Fruit fly (Drosophila melanogaster): ENCODE measurements around the gene CG4338.

Gene CG4338

DNA sequence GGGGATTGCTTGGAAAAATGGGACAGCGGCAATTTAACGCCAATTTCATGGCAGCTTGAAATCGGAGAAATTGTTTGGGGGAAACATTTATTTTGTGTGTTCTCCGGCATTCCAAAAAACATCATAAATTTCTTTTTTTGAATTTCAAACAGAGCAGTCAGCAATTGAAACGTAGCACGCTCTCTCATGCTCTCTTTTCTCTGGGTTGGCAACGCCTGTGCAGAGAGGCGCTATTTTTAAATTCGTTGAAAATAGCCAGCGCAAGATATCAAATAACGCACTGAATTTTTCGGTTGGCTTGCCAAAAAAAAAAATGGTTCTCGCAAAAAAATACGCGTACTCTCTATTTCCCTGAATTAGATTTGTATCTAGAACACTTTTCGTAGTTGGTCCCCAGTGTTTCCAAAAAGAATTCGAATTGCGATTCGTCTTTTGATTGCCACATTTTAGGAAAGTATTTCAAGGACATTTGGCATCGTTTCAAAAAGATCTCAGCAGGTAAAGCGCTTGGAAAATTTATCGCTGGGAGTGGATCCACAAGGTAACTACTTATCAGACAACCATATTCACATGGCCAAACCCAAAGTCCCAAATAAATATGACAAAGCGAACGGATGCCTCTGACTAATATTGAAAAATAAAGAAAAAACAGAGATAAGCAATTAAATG is 10.8 kb downstream of the CG4338 start:
- no peak for TF ChIP-seq pan (optimal IDR thresholded peaks at IDR 0.05)
- TF ChIP-seq CG8478 (optimal IDR thresholded peaks at IDR 0.05), result no peak
- no peak for TF ChIP-seq psq (optimal IDR thresholded peaks at IDR 0.05)
- TF ChIP-seq usp (GFP tag; optimal IDR thresholded peaks at IDR 0.05), result no peak
- TF ChIP-seq Dll (optimal IDR thresholded peaks at IDR 0.05), result no peak
- no peak for TF ChIP-seq EcR (GFP tag; optimal IDR thresholded peaks at IDR 0.05)

DNA sequence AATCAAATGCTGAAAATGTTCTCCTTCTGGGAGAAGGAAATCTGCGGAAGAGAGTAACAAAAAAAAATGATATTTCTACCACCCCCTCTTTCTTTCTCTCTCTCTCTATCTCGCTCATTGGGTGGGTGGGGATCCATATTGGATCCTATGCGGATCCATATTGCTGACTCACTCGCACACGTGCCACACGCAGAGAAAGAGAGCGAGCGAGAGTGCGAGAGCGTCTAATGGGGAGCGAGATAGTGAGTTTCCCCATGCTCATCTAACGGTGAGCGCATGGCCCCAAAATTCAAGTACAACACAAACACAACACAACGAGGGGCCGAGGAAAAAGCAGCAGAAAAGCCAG is 11.3 kb downstream of the CG4338 start:
- TF ChIP-seq psq (optimal IDR thresholded peaks at IDR 0.05) (no peak), CG8478 (optimal IDR thresholded peaks at IDR 0.05) (no peak), EcR (GFP tag; optimal IDR thresholded peaks at IDR 0.05) (no peak), Dll (optimal IDR thresholded peaks at IDR 0.05) (no peak), usp (GFP tag; optimal IDR thresholded peaks at IDR 0.05) (no peak), pan (optimal IDR thresholded peaks at IDR 0.05) (no peak)

DNA sequence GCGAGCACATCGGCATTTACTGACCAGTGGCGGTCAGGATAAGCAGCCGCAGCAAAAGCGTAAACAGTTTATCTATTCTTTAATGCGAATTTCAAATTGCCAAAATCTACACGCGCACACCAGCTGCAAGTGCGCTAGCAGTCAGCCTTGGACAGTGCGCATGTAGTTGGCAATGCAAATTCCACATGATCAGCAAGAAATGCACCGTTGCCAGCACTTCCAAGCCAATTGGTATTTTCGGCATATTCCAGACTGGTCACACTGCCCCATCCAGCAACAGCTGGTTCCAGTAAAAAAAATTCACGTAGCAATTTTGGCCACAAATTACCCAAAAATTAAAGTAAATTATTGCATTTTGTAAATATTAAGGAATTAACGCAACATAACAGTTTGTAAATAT is 12.4 kb downstream of the CG4338 start:
- TF ChIP-seq pan (optimal IDR thresholded peaks at IDR 0.05) (no peak), EcR (GFP tag; optimal IDR thresholded peaks at IDR 0.05) (no peak), psq (optimal IDR thresholded peaks at IDR 0.05) (no peak), Dll (optimal IDR thresholded peaks at IDR 0.05) (no peak), CG8478 (optimal IDR thresholded peaks at IDR 0.05) (no peak), usp (GFP tag; optimal IDR thresholded peaks at IDR 0.05) (no peak)

DNA sequence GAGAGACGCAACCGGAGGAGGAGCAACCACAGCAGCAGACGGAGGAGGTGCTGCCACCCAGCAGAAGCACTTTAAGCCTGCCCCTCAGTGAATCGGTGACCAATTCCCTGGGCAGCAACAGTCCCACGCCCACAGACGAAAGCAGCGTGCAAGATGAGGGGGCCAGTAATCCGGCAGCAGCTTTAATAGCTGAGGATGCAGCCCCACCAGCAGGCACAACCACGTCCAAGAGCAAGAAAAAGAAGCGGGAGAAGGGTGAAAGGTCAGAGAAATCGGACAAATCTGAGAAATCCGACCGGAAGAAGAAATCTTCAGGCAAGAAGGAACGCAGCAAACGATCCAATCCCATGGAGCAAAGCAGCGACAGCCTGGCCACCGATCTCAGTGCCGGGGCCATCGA is 13.5 kb downstream of the CG4338 start:
- no peak for TF ChIP-seq pan (optimal IDR thresholded peaks at IDR 0.05)
- no peak for TF ChIP-seq usp (GFP tag; optimal IDR thresholded peaks at IDR 0.05)
- TF ChIP-seq psq (optimal IDR thresholded peaks at IDR 0.05), result no peak
- TF ChIP-seq Dll (optimal IDR thresholded peaks at IDR 0.05), result no peak
- TF ChIP-seq EcR (GFP tag; optimal IDR thresholded peaks at IDR 0.05), result no peak
- no peak for TF ChIP-seq CG8478 (optimal IDR thresholded peaks at IDR 0.05)

DNA sequence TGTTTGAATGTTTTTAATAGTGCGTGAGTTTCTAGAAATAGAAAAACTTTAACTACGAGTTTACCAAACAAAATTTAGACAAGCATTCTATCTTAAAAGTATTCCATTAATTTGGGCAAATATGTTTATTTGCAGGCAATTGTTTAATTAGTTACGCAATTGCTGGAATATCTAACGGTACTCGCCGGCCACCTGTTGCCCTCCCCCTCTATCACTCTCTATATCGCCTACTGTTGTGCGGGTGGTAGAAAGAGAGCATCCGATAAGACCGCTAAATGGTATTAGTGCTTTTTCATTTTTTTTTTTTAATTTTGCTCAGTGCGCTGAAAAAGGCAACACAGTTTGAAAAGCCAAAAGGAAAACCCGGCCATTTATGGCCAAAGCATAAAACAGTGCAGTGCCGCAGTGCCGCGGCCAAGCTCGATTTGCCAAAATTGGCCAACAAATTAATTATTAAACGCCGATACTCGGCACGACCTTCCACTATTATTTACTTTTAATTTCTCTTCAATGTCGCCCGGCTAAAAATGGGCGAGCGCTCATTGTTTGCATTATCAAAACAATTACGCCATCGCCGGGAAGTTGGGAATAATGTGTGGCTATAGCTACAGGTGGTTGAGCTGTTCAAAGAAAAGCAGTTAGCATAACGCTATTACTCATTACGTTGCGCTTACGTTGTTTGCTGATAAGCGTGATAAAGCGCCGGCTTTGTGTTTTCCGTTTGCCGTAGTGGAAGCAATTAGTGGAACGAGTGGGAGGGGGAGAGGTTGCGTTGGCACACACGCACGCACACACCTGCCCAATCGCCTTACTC is 14.7 kb downstream of the CG4338 start:
- TF ChIP-seq pan (optimal IDR thresholded peaks at IDR 0.05), result peak; percentile 3
- TF ChIP-seq Dll (optimal IDR thresholded peaks at IDR 0.05), result no peak
- no peak for TF ChIP-seq psq (optimal IDR thresholded peaks at IDR 0.05)

DNA sequence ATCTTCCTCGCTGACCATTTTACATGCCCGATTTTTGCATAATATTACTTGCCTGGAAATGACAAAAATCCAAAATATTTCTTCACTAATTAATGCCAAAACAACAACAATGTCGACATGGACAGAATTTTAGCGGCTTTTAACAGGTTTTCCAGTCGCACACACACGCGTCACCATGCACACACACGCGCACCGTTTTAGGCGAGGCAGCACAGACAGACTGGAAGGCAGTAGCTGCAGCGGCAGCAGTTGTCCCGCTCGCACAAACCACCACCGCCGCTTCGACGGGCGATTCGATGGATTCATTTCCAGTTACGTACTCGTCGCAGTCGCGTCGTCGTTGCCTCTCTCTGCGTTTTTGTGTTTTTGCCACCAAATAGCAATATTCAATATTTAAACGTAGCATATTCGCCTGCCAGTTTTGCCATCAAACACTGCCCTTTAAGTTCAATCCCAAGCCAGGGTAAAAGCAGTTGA is 15.4 kb downstream of the CG4338 start, which contains the start of gene CG45218:
Gene CG45218 (minus strand): TSS at position 158 of the 477 bp plus-strand sequence.
- peak; percentile 2 for TF ChIP-seq CG8478 (optimal IDR thresholded peaks at IDR 0.05)
- no peak for TF ChIP-seq EcR (GFP tag; optimal IDR thresholded peaks at IDR 0.05)

DNA sequence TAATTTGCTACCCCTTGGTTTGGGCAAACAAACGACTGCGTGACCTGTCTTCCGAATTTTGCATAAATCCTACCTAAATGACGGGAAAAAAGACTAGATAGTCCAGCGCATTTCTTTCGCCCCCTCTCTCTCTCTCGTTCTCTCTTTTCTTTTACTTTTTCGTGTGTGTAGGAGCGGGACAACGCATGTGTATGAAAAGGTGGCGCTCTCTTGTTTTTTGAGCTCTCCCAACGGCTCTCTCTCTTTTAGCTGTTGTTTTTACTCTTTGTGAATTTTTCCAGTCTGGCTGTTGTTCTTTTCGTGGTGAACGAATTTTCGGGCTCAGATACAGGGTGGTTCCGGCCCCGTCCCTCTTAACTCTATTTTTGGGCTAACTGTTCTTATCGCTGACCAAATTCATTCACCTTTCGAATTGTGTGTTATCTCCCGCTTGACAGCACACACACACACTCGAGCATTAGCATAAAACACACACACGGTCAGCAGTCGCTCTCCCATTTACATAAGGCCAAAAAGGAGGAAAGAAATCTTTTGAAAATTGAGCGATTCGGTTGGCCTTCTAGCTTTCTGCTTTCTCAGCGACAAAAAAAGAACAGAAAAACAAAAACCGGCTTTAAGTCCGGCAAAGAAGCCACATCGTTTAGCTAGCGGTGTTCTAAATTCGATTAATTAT is 16.4 kb downstream of the CG4338 start:
- TF ChIP-seq EcR (GFP tag; optimal IDR thresholded peaks at IDR 0.05) (no peak), Dll (optimal IDR thresholded peaks at IDR 0.05) (no peak), CG8478 (optimal IDR thresholded peaks at IDR 0.05) (peak; percentile 76), pan (optimal IDR thresholded peaks at IDR 0.05) (no peak)

DNA sequence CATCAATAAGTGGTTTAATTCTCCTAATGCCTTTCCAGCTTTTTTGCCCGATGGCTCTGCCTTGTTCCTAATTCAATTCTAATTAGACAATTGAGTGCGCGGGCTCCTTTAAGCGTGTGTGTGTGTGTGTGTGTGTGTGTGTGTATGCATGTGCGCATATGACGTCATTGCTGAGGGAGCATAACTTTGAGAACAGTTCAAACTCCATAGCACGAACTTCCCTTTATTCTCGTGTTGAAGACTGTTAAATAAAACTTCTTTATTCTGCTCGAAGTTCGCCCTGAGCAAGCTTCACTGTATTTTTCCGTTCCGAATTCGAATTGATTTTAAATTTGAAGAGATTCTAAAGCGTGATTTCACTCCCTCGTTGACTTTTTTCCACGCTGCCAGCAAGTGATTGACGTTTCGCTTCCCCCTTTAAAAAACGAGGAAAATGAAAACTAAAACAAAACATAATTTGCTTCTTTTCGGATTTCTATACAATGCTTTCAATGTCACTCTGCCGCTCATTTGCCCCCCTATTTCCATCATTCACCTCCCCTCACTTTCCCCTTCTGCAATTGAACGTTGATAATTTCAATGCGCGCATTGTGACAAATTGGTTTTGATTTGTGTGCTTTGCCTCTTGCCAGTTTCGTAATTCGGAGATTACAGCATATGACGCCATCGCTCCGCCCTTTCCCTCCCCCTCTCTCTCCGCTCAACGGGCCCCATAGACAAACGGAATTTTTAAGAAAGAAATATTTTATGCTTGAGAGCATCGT is 17.1 kb downstream of the CG4338 start:
- TF ChIP-seq usp (GFP tag; optimal IDR thresholded peaks at IDR 0.05) (no peak), psq (optimal IDR thresholded peaks at IDR 0.05) (no peak), CG8478 (optimal IDR thresholded peaks at IDR 0.05) (no peak), pan (optimal IDR thresholded peaks at IDR 0.05) (no peak), Dll (optimal IDR thresholded peaks at IDR 0.05) (no peak), EcR (GFP tag; optimal IDR thresholded peaks at IDR 0.05) (no peak)

DNA sequence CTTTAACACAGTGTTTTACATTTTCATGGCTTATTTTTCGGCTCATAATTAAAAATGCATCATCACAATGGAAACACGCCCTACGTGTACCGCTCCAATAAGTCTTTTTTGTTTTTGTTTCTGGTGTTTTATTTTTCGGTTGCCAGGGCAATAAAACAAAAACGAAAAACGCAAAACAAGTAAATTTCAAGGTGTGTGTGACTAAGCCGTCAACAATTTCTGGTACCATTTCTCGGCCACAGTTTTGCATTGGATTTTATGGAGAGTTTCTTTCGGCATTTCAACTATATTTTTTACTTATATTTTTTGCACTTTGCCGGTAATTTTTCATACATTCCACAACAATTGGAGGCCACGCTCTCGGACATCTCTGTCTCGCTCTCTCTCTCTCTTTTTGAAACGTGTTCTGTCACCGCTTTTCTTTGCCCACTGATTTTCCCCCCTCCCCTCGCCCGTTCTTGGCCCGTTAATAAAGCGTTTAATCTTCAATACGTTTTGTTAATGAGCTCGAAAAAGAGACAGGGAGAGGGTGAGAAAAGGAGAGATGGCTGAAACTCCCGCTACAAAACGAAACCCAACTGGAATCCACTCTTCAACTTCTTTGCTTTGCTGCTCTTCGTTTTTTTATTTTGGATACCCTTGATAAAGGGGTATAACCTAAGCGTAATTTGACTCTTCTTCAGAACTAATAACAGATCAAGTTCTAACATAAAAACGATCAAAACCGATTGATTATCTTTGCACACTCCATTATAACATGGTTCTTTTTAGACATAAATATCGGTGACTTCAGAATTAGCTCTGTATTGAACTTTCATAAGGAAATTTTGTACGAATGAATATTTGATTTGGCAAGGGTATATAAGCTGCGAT is 17.9 kb downstream of the CG4338 start:
- TF ChIP-seq CG8478 (optimal IDR thresholded peaks at IDR 0.05) (no peak), pan (optimal IDR thresholded peaks at IDR 0.05) (no peak), psq (optimal IDR thresholded peaks at IDR 0.05) (no peak), Dll (optimal IDR thresholded peaks at IDR 0.05) (no peak), usp (GFP tag; optimal IDR thresholded peaks at IDR 0.05) (no peak), EcR (GFP tag; optimal IDR thresholded peaks at IDR 0.05) (no peak)

DNA sequence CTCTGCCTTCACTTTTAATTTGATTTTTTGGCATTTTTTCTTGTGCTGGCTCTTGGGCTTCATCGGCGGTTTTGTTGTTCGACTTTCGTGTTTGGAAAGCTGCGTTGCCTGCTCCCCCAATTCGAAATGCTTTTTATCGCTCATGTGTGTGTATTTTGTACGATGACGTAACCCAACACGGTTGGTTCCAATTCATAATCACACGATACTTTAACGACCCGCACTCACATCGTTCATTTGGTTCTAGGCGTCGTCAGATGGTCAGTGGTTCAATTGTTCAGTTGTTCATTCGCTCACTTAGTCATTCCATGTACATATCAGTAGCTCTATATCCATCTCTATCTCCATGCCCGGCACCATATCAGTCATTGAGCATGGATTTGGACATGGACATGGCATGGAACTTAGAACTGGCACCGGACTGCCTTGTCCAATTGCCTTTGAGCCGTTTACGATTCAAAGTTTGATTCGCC is 18.6 kb downstream of the CG4338 start:
- TF ChIP-seq pan (optimal IDR thresholded peaks at IDR 0.05), result no peak
- TF ChIP-seq psq (optimal IDR thresholded peaks at IDR 0.05), result no peak
- no peak for TF ChIP-seq CG8478 (optimal IDR thresholded peaks at IDR 0.05)
- no peak for TF ChIP-seq usp (GFP tag; optimal IDR thresholded peaks at IDR 0.05)

DNA sequence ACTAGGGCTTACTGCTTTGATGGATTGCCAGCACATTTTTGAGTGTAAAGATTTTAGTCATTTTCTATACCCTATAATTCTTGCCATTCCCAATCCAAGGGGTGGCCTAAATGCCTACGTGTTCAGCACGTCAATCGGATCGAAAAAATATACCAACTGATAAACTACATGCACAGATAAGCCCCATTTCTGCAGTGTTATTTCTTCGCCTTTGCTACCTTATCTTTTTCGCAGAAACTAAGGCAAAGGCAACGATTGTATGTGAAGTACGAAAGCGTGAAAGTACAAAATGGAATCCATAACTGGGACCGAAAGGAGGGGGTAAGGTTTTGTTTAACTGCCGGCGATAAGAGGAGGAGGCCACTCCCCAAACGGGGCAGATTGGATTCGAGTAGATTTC is 22.6 kb downstream of the CG4338 start:
- TF ChIP-seq Dll (optimal IDR thresholded peaks at IDR 0.05) (no peak), usp (GFP tag; optimal IDR thresholded peaks at IDR 0.05) (no peak), EcR (GFP tag; optimal IDR thresholded peaks at IDR 0.05) (no peak)

All from whole organism.